Worm (Caenorhabditis elegans) whole organism, late embryonic: ENCODE results near the gene ins-31.
"Not testable (repeated sequence)": the region's sequence is repeated elsewhere in the genome, so short reads cannot be mapped to it uniquely, and the experiment has no call there.

Experiments used
- C38D4.7 ChIP-seq: fragments of 200-800 bp; sonication (Bioruptor generic); optimal IDR thresholded peaks from 2 replicates; lab custom pipeline; 2018; ENCODE audit warnings: mild to moderate bottlenecking, missing genetic modification characterization, moderate library complexity, missing compliant biosample characterization
- T23F11.4 ChIP-seq: fragments of 200-800 bp; sonication (Bioruptor generic); optimal IDR thresholded peaks from 2 replicates; lab custom pipeline; 2018; ENCODE audit warnings: mild to moderate bottlenecking, missing genetic modification characterization, missing compliant biosample characterization
- ceh-14 ChIP-seq: sonication (generic microtip); optimal IDR thresholded peaks from 2 replicates; lab custom pipeline; 2016; ENCODE audit warnings: missing genotype, missing genetic modification characterization, missing compliant biosample characterization
- ceh-18 ChIP-seq: sonication (generic microtip); optimal IDR thresholded peaks from 2 replicates; lab custom pipeline; 2016; ENCODE audit warnings: missing genetic modification characterization, missing compliant biosample characterization
- ceh-19 ChIP-seq: fragments of 200-800 bp; sonication (Bioruptor generic); optimal IDR thresholded peaks from 2 replicates; lab custom pipeline; 2018; ENCODE audit warnings: mild to moderate bottlenecking, missing genetic modification characterization, missing compliant biosample characterization
- ceh-2 ChIP-seq: sonication (generic microtip); optimal IDR thresholded peaks from 2 replicates; lab custom pipeline; 2016; ENCODE audit warnings: missing genotype, missing genetic modification characterization, missing compliant biosample characterization
- ceh-22 ChIP-seq: sonication (generic microtip); optimal IDR thresholded peaks from 2 replicates; lab custom pipeline; 2017; ENCODE audit warnings: missing biosample characterization, missing genetic modification characterization
- ceh-24 ChIP-seq: sonication (generic microtip); optimal IDR thresholded peaks from 2 replicates; lab custom pipeline; 2016; ENCODE audit warnings: mild to moderate bottlenecking, missing genetic modification characterization, missing compliant biosample characterization
- ceh-30 ChIP-seq: fragments of 150-350 bp; optimal IDR thresholded peaks from 2 replicates; lab custom pipeline; 2014; ENCODE audit warnings: missing biosample characterization, missing genetic modification characterization
- ceh-34 ChIP-seq: sonication (generic microtip); optimal IDR thresholded peaks from 2 replicates; lab custom pipeline; 2016; ENCODE audit warnings: mild to moderate bottlenecking, missing genetic modification characterization, missing compliant biosample characterization
- ceh-9 ChIP-seq: sonication (generic microtip); optimal IDR thresholded peaks from 2 replicates; lab custom pipeline; 2016; ENCODE audit warnings: mild to moderate bottlenecking, missing genetic modification characterization, inconsistent platforms, missing compliant biosample characterization
- che-1 ChIP-seq: sonication (generic microtip); optimal IDR thresholded peaks from 2 replicates; lab custom pipeline; 2016; ENCODE audit warnings: mild to moderate bottlenecking, missing genetic modification characterization, missing compliant biosample characterization
- dmd-4 ChIP-seq: sonication (generic microtip); optimal IDR thresholded peaks from 2 replicates; lab custom pipeline; 2016; ENCODE audit warnings: borderline replicate concordance, missing genetic modification characterization, missing compliant biosample characterization
- dve-1 ChIP-seq: sonication (generic microtip); optimal IDR thresholded peaks from 2 replicates; lab custom pipeline; 2017; ENCODE audit warnings: antibody characterized with exemption, mild to moderate bottlenecking, missing genetic modification characterization, missing compliant biosample characterization
- elt-2 ChIP-seq: sonication (generic microtip); optimal IDR thresholded peaks from 2 replicates; lab custom pipeline; 2016; ENCODE audit warnings: missing genetic modification reagents, missing genetic modification characterization, missing compliant biosample characterization
- elt-4 ChIP-seq: sonication (generic microtip); optimal IDR thresholded peaks from 2 replicates; lab custom pipeline; 2016; ENCODE audit warnings: missing genetic modification characterization, missing compliant biosample characterization
- ets-4 ChIP-seq: sonication (generic microtip); optimal IDR thresholded peaks from 2 replicates; lab custom pipeline; 2016; ENCODE audit warnings: missing genetic modification characterization, missing compliant biosample characterization
- eyg-1 ChIP-seq: sonication (generic microtip); optimal IDR thresholded peaks from 2 replicates; lab custom pipeline; 2016; ENCODE audit warnings: missing genotype, missing genetic modification characterization, missing compliant biosample characterization
- fax-1 ChIP-seq: sonication (generic microtip); optimal IDR thresholded peaks from 2 replicates; lab custom pipeline; 2016; ENCODE audit warnings: missing genotype, missing genetic modification characterization, missing compliant biosample characterization
- gmeb-2 ChIP-seq: sonication (generic microtip); optimal IDR thresholded peaks from 2 replicates; lab custom pipeline; 2016; ENCODE audit warnings: missing genetic modification characterization, inconsistent platforms, missing compliant biosample characterization
- hlh-13 ChIP-seq: fragments of 200-800 bp; sonication (Bioruptor generic); optimal IDR thresholded peaks from 2 replicates; lab custom pipeline; 2018; ENCODE audit warnings: mild to moderate bottlenecking, missing genetic modification characterization, missing compliant biosample characterization
- hlh-30 ChIP-seq: sonication (generic microtip); optimal IDR thresholded peaks from 2 replicates; lab custom pipeline; 2017; ENCODE audit warnings: antibody characterized with exemption, missing genetic modification characterization, missing compliant biosample characterization; ENCODE audit not compliant: insufficient read depth
- hlh-6 ChIP-seq: sonication (generic microtip); optimal IDR thresholded peaks from 2 replicates; lab custom pipeline; 2016; ENCODE audit warnings: missing genotype, missing genetic modification characterization, missing compliant biosample characterization
- hlh-8 ChIP-seq: sonication (generic microtip); optimal IDR thresholded peaks from 2 replicates; lab custom pipeline; 2016; ENCODE audit warnings: missing genotype, missing genetic modification characterization, missing compliant biosample characterization
- lim-6 ChIP-seq: sonication (generic microtip); optimal IDR thresholded peaks from 2 replicates; lab custom pipeline; 2016; ENCODE audit warnings: missing genetic modification characterization, missing compliant biosample characterization
- mec-3 ChIP-seq: sonication (generic microtip); optimal IDR thresholded peaks from 2 replicates; lab custom pipeline; 2016; ENCODE audit warnings: borderline replicate concordance, missing genetic modification characterization, missing compliant biosample characterization
- nfya-1 ChIP-seq: sonication (generic microtip); optimal IDR thresholded peaks from 2 replicates; lab custom pipeline; 2017; ENCODE audit warnings: missing genetic modification characterization, mild to moderate bottlenecking, missing compliant biosample characterization, antibody characterized with exemption, moderate library complexity
- npax-4 ChIP-seq: sonication (generic microtip); optimal IDR thresholded peaks from 2 replicates; lab custom pipeline; 2016; ENCODE audit warnings: missing genetic modification characterization, missing compliant biosample characterization
- pag-3 ChIP-seq: sonication (generic microtip); optimal IDR thresholded peaks from 2 replicates; lab custom pipeline; 2016; ENCODE audit warnings: missing compliant biosample characterization, missing genetic modification characterization, borderline replicate concordance
- pax-1 ChIP-seq: fragments of 150-350 bp; optimal IDR thresholded peaks from 2 replicates; lab custom pipeline; 2014; ENCODE audit warnings: missing biosample characterization, missing genetic modification characterization
- pha-2 ChIP-seq: sonication (generic microtip); optimal IDR thresholded peaks from 2 replicates; lab custom pipeline; 2017; ENCODE audit warnings: mild to moderate bottlenecking, missing genetic modification characterization, missing compliant biosample characterization
- syd-9 ChIP-seq: sonication (generic microtip); optimal IDR thresholded peaks from 2 replicates; lab custom pipeline; 2016; ENCODE audit warnings: mild to moderate bottlenecking, missing genetic modification characterization, moderate library complexity, missing compliant biosample characterization
- tbx-2 ChIP-seq: sonication (generic microtip); optimal IDR thresholded peaks from 2 replicates; lab custom pipeline; 2016; ENCODE audit warnings: missing genetic modification characterization, missing compliant biosample characterization
- tbx-7 ChIP-seq: sonication (generic microtip); optimal IDR thresholded peaks from 2 replicates; lab custom pipeline; 2016; ENCODE audit warnings: missing genotype, missing genetic modification characterization, missing compliant biosample characterization
- unc-42 ChIP-seq: sonication (generic microtip); optimal IDR thresholded peaks from 2 replicates; lab custom pipeline; 2016; ENCODE audit warnings: missing genotype, missing genetic modification characterization, missing compliant biosample characterization

The ins-31 gene

DNA sequence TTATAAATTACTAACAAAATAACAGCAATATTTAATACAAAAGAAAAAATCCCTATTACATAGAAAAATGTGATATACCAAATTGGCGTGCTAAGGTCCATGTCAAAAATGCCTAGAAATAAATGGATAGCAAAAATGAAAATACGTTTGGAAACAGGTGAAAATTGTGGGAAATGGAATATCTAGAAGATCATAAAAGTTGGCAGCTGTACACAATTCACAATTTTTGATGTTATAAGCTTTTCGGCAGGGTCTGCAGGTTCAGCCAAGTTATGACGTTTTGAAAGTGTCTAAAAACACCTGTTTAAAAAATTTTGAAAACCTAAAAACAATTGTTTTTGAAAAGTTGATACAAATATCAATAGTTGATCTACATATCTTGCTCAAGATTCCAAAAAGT, 16.0 kb downstream of the ins-31 start, which contains the start of gene sri-42:
sri-42 (minus strand) TSS at position 101 of the 400 bp plus-strand sequence.
- TF ChIP-seq che-1; eyg-1 (tag; lab: Kevin White, UChicago); ceh-30 (tag; lab: Kevin White, UChicago): not testable (repeated sequence)
- TF ChIP-seq, all 69 proteins: peak for 0; not testable (repeated sequence) for 69

DNA sequence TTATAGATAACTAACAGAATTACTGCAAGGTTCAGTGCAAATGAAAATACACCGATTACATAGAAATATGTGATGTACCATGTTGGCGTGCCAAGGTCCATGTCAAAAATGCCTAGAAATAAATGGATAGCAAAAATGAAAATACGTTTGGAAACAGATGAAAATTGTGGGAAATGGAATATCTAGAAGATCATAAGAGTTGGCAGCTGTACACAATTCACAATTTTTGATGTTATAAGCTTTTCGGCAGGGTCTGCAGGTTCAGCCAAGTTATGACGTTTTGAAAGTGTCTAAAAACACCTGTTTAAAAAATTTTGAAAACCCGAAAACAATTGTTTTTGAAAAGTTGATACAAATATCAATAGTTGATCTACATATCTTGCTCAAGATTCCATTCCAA, 17.7 kb downstream of the ins-31 start, which contains the start of gene sri-43:
sri-43 (minus strand) TSS at position 101 of the 400 bp plus-strand sequence.
- not testable (repeated sequence) for TF ChIP-seq npax-4 (tag; lab: Kevin White, UChicago); ceh-24; hlh-8 (tag; lab: Kevin White, UChicago)
- TF ChIP-seq, all 69 proteins: peak for 0; not testable (repeated sequence) for 69

DNA sequence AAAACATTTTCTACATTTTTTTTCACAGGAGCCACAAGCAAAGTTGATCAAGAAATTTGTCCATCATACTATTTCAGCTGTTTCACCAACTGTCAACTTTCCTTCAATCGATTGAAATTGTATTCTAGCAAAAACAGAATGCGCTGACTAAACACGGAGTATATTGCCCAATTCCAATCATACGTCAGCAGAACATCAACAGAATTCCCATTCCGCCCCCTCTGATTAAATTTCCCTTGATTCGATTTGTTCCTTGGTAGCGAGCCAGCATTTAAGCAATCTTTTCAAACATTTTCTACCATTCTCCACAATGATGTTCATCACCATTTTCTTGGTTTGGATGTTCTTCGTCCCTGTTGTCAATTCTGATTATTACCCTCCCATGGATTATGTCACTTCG, 19.0 kb downstream of the ins-31 start, which contains the start of gene T10D4.15:
T10D4.15 (plus strand) TSS at position 301 of the 400 bp plus-strand sequence.
- no peak for TF ChIP-seq mec-3 (tag; lab: Kevin White, UChicago)
- TF ChIP-seq dve-1 (tag; lab: Kevin White, UChicago): no peak
- no peak for TF ChIP-seq eyg-1 (tag; lab: Kevin White, UChicago)
- TF ChIP-seq T23F11.4 (GFP tag; lab: Kevin White, UChicago): no peak
- no peak for TF ChIP-seq pax-1
- no peak for TF ChIP-seq tbx-7 (tag; lab: Kevin White, UChicago)
- no peak for TF ChIP-seq fax-1 (tag; lab: Kevin White, UChicago)
- TF ChIP-seq C38D4.7 (GFP tag; lab: Kevin White, UChicago): no peak
- no peak for TF ChIP-seq ceh-22
- TF ChIP-seq elt-2: no peak
- no peak for TF ChIP-seq ceh-19 (GFP tag; lab: Kevin White, UChicago)
- TF ChIP-seq nfya-1 (tag; lab: Kevin White, UChicago): no peak
- no peak for TF ChIP-seq ceh-9 (tag; lab: Kevin White, UChicago)
- TF ChIP-seq dmd-4 (tag; lab: Kevin White, UChicago): no peak
- TF ChIP-seq hlh-13 (GFP tag; lab: Kevin White, UChicago): no peak
- no peak for TF ChIP-seq ceh-34

DNA sequence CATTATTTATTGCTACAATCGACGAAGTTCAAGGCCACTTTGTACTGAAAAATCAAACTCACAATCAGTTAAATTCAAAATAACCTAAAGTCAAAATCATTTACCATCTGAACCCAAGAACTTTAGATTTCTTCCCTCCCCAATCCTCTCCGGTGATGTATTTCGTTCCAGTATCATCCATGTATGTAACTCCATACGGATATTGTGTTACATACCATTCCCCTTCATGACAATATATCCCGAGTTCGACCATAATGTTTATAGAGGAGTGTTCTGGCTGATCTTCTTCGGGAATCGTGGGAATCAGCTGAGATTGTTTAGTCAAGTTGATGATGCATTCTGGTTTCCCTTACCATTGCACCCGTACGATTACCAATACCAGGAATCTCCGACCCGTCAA, 21.6 kb downstream of the ins-31 start:
- TF ChIP-seq gmeb-2 (tag; lab: Kevin White, UChicago): no peak
- TF ChIP-seq ceh-34: no peak
- no peak for TF ChIP-seq che-1
- no peak for TF ChIP-seq unc-42
- no peak for TF ChIP-seq ceh-22
- no peak for TF ChIP-seq C38D4.7 (GFP tag; lab: Kevin White, UChicago)
- TF ChIP-seq hlh-6 (tag; lab: Kevin White, UChicago): no peak
- TF ChIP-seq T23F11.4 (GFP tag; lab: Kevin White, UChicago): no peak
- no peak for TF ChIP-seq lim-6 (tag; lab: Kevin White, UChicago)
- no peak for TF ChIP-seq syd-9 (tag; lab: Kevin White, UChicago)
- no peak for TF ChIP-seq hlh-30 (tag; lab: Kevin White, UChicago)
- TF ChIP-seq ceh-18: no peak
- no peak for TF ChIP-seq ets-4 (tag; lab: Kevin White, UChicago)
- TF ChIP-seq dve-1 (tag; lab: Kevin White, UChicago): no peak
- no peak for TF ChIP-seq pha-2
- no peak for TF ChIP-seq ceh-14
- no peak for TF ChIP-seq mec-3 (tag; lab: Kevin White, UChicago)
- TF ChIP-seq ceh-19 (GFP tag; lab: Kevin White, UChicago): no peak

DNA sequence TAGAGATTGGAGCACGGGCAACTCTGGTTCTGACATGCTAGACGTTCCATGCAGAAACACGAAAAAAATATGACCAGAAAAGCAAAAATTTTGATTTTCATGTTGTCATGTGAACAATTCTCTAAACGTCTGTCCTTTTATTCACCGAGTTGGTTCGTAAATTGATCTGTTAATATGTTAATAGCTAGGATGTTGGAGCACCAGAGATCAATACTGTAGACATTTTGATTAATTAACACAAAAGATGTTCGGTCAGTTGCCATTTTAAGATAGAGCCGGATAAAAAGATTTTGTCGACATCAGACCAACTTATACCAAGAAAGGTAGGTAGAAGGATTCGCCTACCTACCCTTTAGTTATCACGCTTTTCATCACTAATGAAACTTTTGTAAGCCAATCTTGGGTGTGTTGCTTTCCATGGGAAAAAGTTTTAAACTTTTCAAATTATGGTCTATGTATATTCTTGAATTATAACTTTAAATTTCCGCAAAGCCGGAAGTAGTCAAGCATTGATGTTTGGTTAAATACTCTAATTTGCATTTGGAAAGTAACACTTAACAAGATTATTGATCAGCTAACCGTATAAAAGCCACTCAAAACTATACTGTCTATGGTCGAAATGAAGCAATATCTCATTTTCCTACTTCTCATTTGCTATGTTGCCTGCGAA, 22.8 kb downstream of the ins-31 start, which contains the start of the genes T10D4.11 and T10D4.1:
T10D4.11 (minus strand) TSS at position 101 of the 670 bp plus-strand sequence.
T10D4.1 (plus strand) TSS at position 620 of the 670 bp plus-strand sequence.
- TF ChIP-seq elt-4 (no peak), unc-42 (no peak), ceh-24 (no peak), pag-3 (tag; lab: Kevin White, UChicago) (no peak), C38D4.7 (GFP tag; lab: Kevin White, UChicago) (no peak), ceh-2 (no peak), ceh-14 (no peak), tbx-2 (tag; lab: Kevin White, UChicago) (no peak), pha-2 (no peak)
